Worm (Caenorhabditis elegans): ENCODE measurements around the gene F18C5.9.

F18C5.9 gene

ce11 chrII:6565077-6565476 lies 1.9 kb upstream of the F18C5.9 start, which contains the start of gene mpz-3 (continued):
- TF ChIP-seq K11D2.4 (GFP tag; IDR thresholded peaks at IDR 0.05) (no peak), ceh-79 (tag; optimal IDR thresholded peaks at IDR 0.05) (no peak), attf-3 (GFP tag; conservative IDR thresholded peaks at IDR 0.05) (no peak; the same call in 1 of the 2 replicates), K12H6.12 (tag; optimal IDR thresholded peaks at IDR 0.05) (no peak), F10E7.11 (tag; optimal IDR thresholded peaks at IDR 0.05) (no peak), aptf-2 (GFP tag; conservative IDR thresholded peaks at IDR 0.05) (peak; percentile 58; the same call in 1 of the 2 replicates), sdz-38 (tag; optimal IDR thresholded peaks at IDR 0.05) (no peak), bed-2 (GFP tag; IDR thresholded peaks at IDR 0.05) (no peak), repo-1 (tag; optimal IDR thresholded peaks at IDR 0.05) (no peak), let-526 (GFP tag; IDR thresholded peaks at IDR 0.05) (no peak; the same call in 1 of the 2 replicates), F57C9.4 (tag; optimal IDR thresholded peaks at IDR 0.05) (no peak), ztf-22 (GFP tag; optimal IDR thresholded peaks at IDR 0.05) (no peak), zim-3 (tag; optimal IDR thresholded peaks at IDR 0.05) (no peak), ztf-6 (GFP tag; IDR thresholded peaks at IDR 0.05) (no peak), ceh-40 (GFP tag; IDR thresholded peaks at IDR 0.05) (no peak), hlh-26 (GFP tag; conservative IDR thresholded peaks at IDR 0.05) (no peak), rpc-1 (optimal IDR thresholded peaks at IDR 0.05) (peak; percentile 55), rpc-1 (tag; optimal IDR thresholded peaks at IDR 0.05) (peak; percentile 80), ztf-3 (GFP tag; optimal IDR thresholded peaks at IDR 0.05) (no peak), Y56A3A.18 (GFP tag; IDR thresholded peaks at IDR 0.05) (no peak), ztf-28 (GFP tag; IDR thresholded peaks at IDR 0.05) (no peak), lin-40 (tag; optimal IDR thresholded peaks at IDR 0.05) (no peak), lin-26 (GFP tag; IDR thresholded peaks at IDR 0.05) (peak; percentile 85), rec-8 (tag; optimal IDR thresholded peaks at IDR 0.05) (peak in 1 of 2 experiments; percentile 63), him-1 (tag; optimal IDR thresholded peaks at IDR 0.05) (peak; percentile 96), nfyb-1 (GFP tag; IDR thresholded peaks at IDR 0.05) (no peak), athp-1 (tag; optimal IDR thresholded peaks at IDR 0.05) (no peak), D2030.7 (GFP tag; IDR thresholded peaks at IDR 0.05) (peak; percentile 48; the same call in 1 of the 2 replicates), tlf-1 (GFP tag; optimal IDR thresholded peaks at IDR 0.05) (no peak), lin-54 (GFP tag; optimal IDR thresholded peaks at IDR 0.05) (no peak), F57A8.1 (GFP tag; optimal IDR thresholded peaks at IDR 0.05) (no peak), dpff-1 (tag; optimal IDR thresholded peaks at IDR 0.05) (no peak), lsy-27 (tag; optimal IDR thresholded peaks at IDR 0.05; ENCODE audit: borderline replicate concordance, insufficient read depth) (no peak), T07F8.4 (tag; optimal IDR thresholded peaks at IDR 0.05) (peak; percentile 10), Y79H2A.3 (GFP tag; conservative IDR thresholded peaks at IDR 0.05) (peak; percentile 41; the same call in 1 of the 2 replicates), atf-7 (tag; optimal IDR thresholded peaks at IDR 0.05) (no peak), Y95B8A.8 (GFP tag; IDR thresholded peaks at IDR 0.05) (no peak), pbrm-1 (GFP tag; IDR thresholded peaks at IDR 0.05) (peak; percentile 44; the same call in 1 of the 2 replicates), T26A5.8 (tag; optimal IDR thresholded peaks at IDR 0.05) (no peak), snpc-3.4 (tag; optimal IDR thresholded peaks at IDR 0.05) (peak; percentile 56), snpc-1.1 (tag; optimal IDR thresholded peaks at IDR 0.05; ENCODE audit: insufficient read depth) (no peak), lin-35 (GFP tag; optimal IDR thresholded peaks at IDR 0.05) (no peak), aptf-3 (GFP tag; IDR thresholded peaks at IDR 0.05) (no peak), ccch-3 (GFP tag; optimal IDR thresholded peaks at IDR 0.05) (no peak), F49E8.2 (tag; optimal IDR thresholded peaks at IDR 0.05; ENCODE audit: insufficient read depth) (peak; percentile 66), lag-1 (GFP tag; IDR thresholded peaks at IDR 0.05) (no peak), C06A6.2 (GFP tag; conservative IDR thresholded peaks at IDR 0.05) (no peak), nhr-27 (tag; optimal IDR thresholded peaks at IDR 0.05) (no peak), F22D6.2 (tag; optimal IDR thresholded peaks at IDR 0.05) (no peak)

Data from whole organism, young adult.